Worm (Caenorhabditis elegans) whole organism, young adult: ENCODE data around the gene C15H7.3.

Experiments used
- B0019.2 ChIP-seq: fragments of 200-800 bp; sonication (Bioruptor generic); conservative IDR thresholded peaks from 2 replicates; pipeline ENCODE4 v1.3.6; 2022; ENCODE audit warnings: missing genetic modification reagents, missing genetic modification characterization, missing compliant biosample characterization
- B0261.1 ChIP-seq: sonication (generic microtip); optimal IDR thresholded peaks from 2 replicates; lab custom pipeline; 2016; ENCODE audit warnings: mild to moderate bottlenecking, missing genetic modification characterization, moderate library complexity, missing compliant biosample characterization
- B0336.3 ChIP-seq: fragments of 200-800 bp; sonication (Bioruptor generic); IDR thresholded peaks from 2 replicates; pipeline ENCODE4 v1.3.6; 2022; ENCODE audit warnings: missing genetic modification characterization, missing compliant biosample characterization
- C06A6.2 ChIP-seq: fragments of 200-800 bp; sonication (Bioruptor generic); conservative IDR thresholded peaks from 2 replicates; pipeline ENCODE4 v1.3.6; 2022; ENCODE audit warnings: missing genetic modification characterization, missing compliant biosample characterization
- F10E7.11 ChIP-seq: sonication (generic microtip); optimal IDR thresholded peaks from 2 replicates; lab custom pipeline; 2017; ENCODE audit warnings: mild to moderate bottlenecking, missing genetic modification characterization, moderate library complexity, missing compliant biosample characterization
- F23B12.7 ChIP-seq: sonication (generic microtip); optimal IDR thresholded peaks from 2 replicates; lab custom pipeline; 2017; ENCODE audit warnings: missing genetic modification characterization, mild to moderate bottlenecking, missing compliant biosample characterization, antibody characterized with exemption, moderate library complexity; ENCODE audit not compliant: insufficient read depth
- ZK185.1 ChIP-seq: sonication (generic microtip); optimal IDR thresholded peaks from 2 replicates; lab custom pipeline; 2016; ENCODE audit warnings: mild to moderate bottlenecking, missing genetic modification characterization, missing compliant biosample characterization; ENCODE audit not compliant: poor library complexity, severe bottlenecking
- aptf-3 ChIP-seq: fragments of 200-800 bp; sonication (Bioruptor generic); IDR thresholded peaks from 2 replicates; pipeline ENCODE4 v1.3.6; 2022; ENCODE audit warnings: missing genetic modification characterization, missing compliant biosample characterization
- atf-7 ChIP-seq: sonication (generic microtip); optimal IDR thresholded peaks from 2 replicates; lab custom pipeline; 2017; ENCODE audit warnings: mild to moderate bottlenecking, missing genetic modification characterization, missing compliant biosample characterization
- athp-1 ChIP-seq: sonication (generic microtip); optimal IDR thresholded peaks from 2 replicates; lab custom pipeline; 2017; ENCODE audit warnings: mild to moderate bottlenecking, missing genetic modification characterization, missing compliant biosample characterization
- attf-5 ChIP-seq: fragments of 200-800 bp; sonication (Bioruptor generic); optimal IDR thresholded peaks from 2 replicates; lab custom pipeline; 2018; ENCODE audit warnings: mild to moderate bottlenecking, missing genetic modification characterization, missing compliant biosample characterization
- ceh-100 ChIP-seq: fragments of 200-800 bp; sonication (Bioruptor generic); IDR thresholded peaks from 2 replicates; pipeline ENCODE4 v1.3.6; 2022; ENCODE audit warnings: missing genetic modification reagents, missing genetic modification characterization, missing compliant biosample characterization
- ceh-27 ChIP-seq: fragments of 200-800 bp; sonication (Bioruptor generic); optimal IDR thresholded peaks from 2 replicates; lab custom pipeline; 2018; ENCODE audit warnings: mild to moderate bottlenecking, missing genetic modification characterization, moderate library complexity, missing compliant biosample characterization
- die-1 ChIP-seq: sonication (generic microtip); optimal IDR thresholded peaks from 2 replicates; lab custom pipeline; 2016; ENCODE audit warnings: missing genotype, mild to moderate bottlenecking, missing genetic modification characterization, missing compliant biosample characterization
- dpff-1 ChIP-seq: sonication (generic microtip); optimal IDR thresholded peaks from 2 replicates; lab custom pipeline; 2017; ENCODE audit warnings: mild to moderate bottlenecking, missing genetic modification characterization, missing compliant biosample characterization
- gei-17 ChIP-seq: fragments of 200-800 bp; sonication (Bioruptor generic); optimal IDR thresholded peaks from 2 replicates; lab custom pipeline; 2018; ENCODE audit warnings: mild to moderate bottlenecking, missing genetic modification characterization, missing compliant biosample characterization
- hlh-26 ChIP-seq: fragments of 200-800 bp; sonication (Bioruptor generic); conservative IDR thresholded peaks from 2 replicates; pipeline ENCODE4 v1.3.6; 2022; ENCODE audit warnings: missing genetic modification reagents, missing genetic modification characterization, missing compliant biosample characterization
- hsf-1 ChIP-seq: fragments of 200-800 bp; sonication (Bioruptor generic); IDR thresholded peaks from 2 replicates; pipeline ENCODE4 v1.3.6; 2022; ENCODE audit warnings: missing genetic modification reagents, missing genetic modification characterization, missing compliant biosample characterization
- let-607 ChIP-seq, 2 experiments: fragments of 200-800 bp in 1 of 2; sonication (Bioruptor generic) in 1 of 2; sonication (generic microtip) in 1 of 2; optimal IDR thresholded peaks; 2 replicates each; lab custom pipeline; 2016 to 2018; ENCODE audit warnings: mild to moderate bottlenecking in 2 of 2, missing compliant biosample characterization in 2 of 2, missing genetic modification characterization in 2 of 2, moderate library complexity in 2 of 2, missing genotype in 1 of 2
- lin-35 ChIP-seq, 3 experiments: fragments of 150-350 bp in 2 of 3; sonication (generic microtip) in 1 of 3; optimal IDR thresholded peaks; 2 replicates each; lab custom pipeline; 2014 to 2018; ENCODE audit warnings: missing biosample characterization in 3 of 3, missing genetic modification characterization in 3 of 3, missing genetic modification reagents in 3 of 3
- lin-40 ChIP-seq: sonication (generic microtip); optimal IDR thresholded peaks from 2 replicates; lab custom pipeline; 2016; ENCODE audit warnings: missing genetic modification characterization, mild to moderate bottlenecking, missing compliant biosample characterization, missing genotype, missing genetic modification reagents
- madf-10 ChIP-seq: sonication (generic microtip); optimal IDR thresholded peaks from 2 replicates; lab custom pipeline; 2016; ENCODE audit warnings: mild to moderate bottlenecking, missing genetic modification characterization, missing compliant biosample characterization
- mcd-1 ChIP-seq: fragments of 200-800 bp; sonication (Bioruptor generic); IDR thresholded peaks from 2 replicates; pipeline ENCODE4 v1.3.6; 2022; ENCODE audit warnings: missing genetic modification reagents, missing genetic modification characterization, missing compliant biosample characterization
- nfyb-1 ChIP-seq: fragments of 200-800 bp; sonication (Bioruptor generic); IDR thresholded peaks from 2 replicates; pipeline ENCODE4 v1.3.6; 2022; ENCODE audit warnings: missing genetic modification reagents, missing genetic modification characterization, missing compliant biosample characterization
- nhr-179 ChIP-seq: sonication (generic microtip); optimal IDR thresholded peaks from 2 replicates; lab custom pipeline; 2016; ENCODE audit warnings: mild to moderate bottlenecking, missing genetic modification characterization, missing compliant biosample characterization
- nhr-80 ChIP-seq: sonication (generic microtip); optimal IDR thresholded peaks from 2 replicates; lab custom pipeline; 2016; ENCODE audit warnings: missing genetic modification characterization, missing compliant biosample characterization
- nhr-90 ChIP-seq: sonication (generic microtip); optimal IDR thresholded peaks from 2 replicates; lab custom pipeline; 2016; ENCODE audit warnings: missing genotype, mild to moderate bottlenecking, missing genetic modification characterization, missing compliant biosample characterization
- sdz-38 ChIP-seq: sonication (generic microtip); optimal IDR thresholded peaks from 2 replicates; lab custom pipeline; 2016; ENCODE audit warnings: missing genotype, missing genetic modification characterization, missing compliant biosample characterization
- snpc-3.4 ChIP-seq: sonication (generic microtip); optimal IDR thresholded peaks from 2 replicates; lab custom pipeline; 2017; ENCODE audit warnings: missing genetic modification characterization, mild to moderate bottlenecking, missing compliant biosample characterization, antibody characterized with exemption, moderate library complexity, missing genotype, missing genetic modification reagents
- snpc-4 ChIP-seq, 5 experiments: fragments of 150-350 bp in 1 of 5; sonication (generic microtip) in 4 of 5; optimal IDR thresholded peaks; 2 replicates each; lab custom pipeline; 2014 to 2018; ENCODE audit warnings: missing genetic modification characterization in 5 of 5, missing biosample characterization in 3 of 5, antibody characterized with exemption in 2 of 5, mild to moderate bottlenecking in 2 of 5, missing compliant biosample characterization in 2 of 5, missing genotype in 2 of 5, moderate library complexity in 2 of 5, missing genetic modification reagents in 1 of 5
- tlf-1 ChIP-seq: fragments of 200-800 bp; sonication (Bioruptor generic); optimal IDR thresholded peaks from 2 replicates; lab custom pipeline; 2018; ENCODE audit warnings: mild to moderate bottlenecking, missing genetic modification characterization, missing compliant biosample characterization
- ztf-18 ChIP-seq: sonication (generic microtip); optimal IDR thresholded peaks from 2 replicates; lab custom pipeline; 2016; ENCODE audit warnings: missing genotype, mild to moderate bottlenecking, missing genetic modification characterization, missing compliant biosample characterization
- ztf-6 ChIP-seq: fragments of 200-800 bp; sonication (Bioruptor generic); IDR thresholded peaks from 2 replicates; pipeline ENCODE4 v1.3.6; 2022; ENCODE audit warnings: missing genetic modification reagents, missing genetic modification characterization, missing compliant biosample characterization

C15H7.3 gene

ce11 chrIII:9619079-9619761 is 32.6 kb downstream of the C15H7.3 start, which contains the start of gene hlh-11 (continued):
- TF ChIP-seq nhr-90 (tag; lab: Kevin White, UChicago) (peak; percentile 74), snpc-4 (GFP tag; optimal IDR thresholded peaks at IDR 0.05; lab: Kevin White, UChicago) (no peak), snpc-4 (tag; optimal IDR thresholded peaks at IDR 0.05; lab: Kevin White, UChicago) (peak; percentile 46 to 70 (median 64)), ceh-100 (GFP tag; lab: Robert Waterston, UW) (0 out of 2 replicates have a peak, but pooled peaks have one; percentile 8), lin-35 (GFP tag; optimal IDR thresholded peaks at IDR 0.05; lab: Kevin White, UChicago) (peak in 1 of 3 experiments; percentile 74), gei-17 (peak; percentile 69), athp-1 (tag; lab: Kevin White, UChicago) (peak; percentile 63), hsf-1 (GFP tag; lab: Robert Waterston, UW) (0 out of 2 replicates have a peak, but pooled peaks have one; percentile 33), lin-40 (tag; lab: Kevin White, UChicago) (peak; percentile 93), C06A6.2 (GFP tag; lab: Robert Waterston, UW) (peak; percentile 69), B0336.3 (GFP tag; lab: Robert Waterston, UW) (peak; percentile 91), ZK185.1 (tag; lab: Kevin White, UChicago) (peak; percentile 92), attf-5 (GFP tag; lab: Kevin White, UChicago) (peak; percentile 92), B0261.1 (tag; lab: Kevin White, UChicago) (no peak), nhr-80 (tag; lab: Kevin White, UChicago) (peak; percentile 95), die-1 (peak; percentile 72), F23B12.7 (peak; percentile 52), sdz-38 (tag; lab: Kevin White, UChicago) (no peak), ztf-6 (GFP tag; lab: Robert Waterston, UW) (0 out of 2 replicates have a peak, but pooled peaks have one; percentile 4), F10E7.11 (no peak), snpc-3.4 (tag; lab: Kevin White, UChicago) (peak; percentile 13), ztf-18 (tag; lab: Kevin White, UChicago) (peak; percentile 68), tlf-1 (GFP tag; lab: Kevin White, UChicago) (peak; percentile 54), atf-7 (peak; percentile 52), mcd-1 (GFP tag; lab: Robert Waterston, UW) (peak; percentile 69), B0019.2 (no peak), dpff-1 (no peak), hlh-26 (GFP tag; lab: Robert Waterston, UW) (no peak), let-607 (tag; optimal IDR thresholded peaks at IDR 0.05; lab: Kevin White, UChicago) (peak; percentile 16 to 68)

ce11 chrIII:9617599-9618262 is 34.0 kb downstream of the C15H7.3 start:
- TF ChIP-seq ceh-27 (GFP tag; lab: Kevin White, UChicago) (peak; percentile 3), madf-10 (tag; lab: Kevin White, UChicago) (no peak), nfyb-1 (GFP tag; lab: Robert Waterston, UW) (peak; percentile 75; the same call in 1 of the 2 replicates), C06A6.2 (GFP tag; lab: Robert Waterston, UW) (no peak), nhr-179 (tag; lab: Kevin White, UChicago) (no peak), aptf-3 (GFP tag; lab: Robert Waterston, UW) (no peak)
